Fruit fly (Drosophila melanogaster) whole organism, prepupa: ENCODE measurements around the gene svp.
A peak's percentile ranks its signal among the peaks of the same experiment; 100 is the strongest.

Source experiments
- Blimp-1 ChIP-seq: fragments of 200-800 bp; sonication (Bioruptor generic); optimal IDR thresholded peaks from 3 replicates; lab custom pipeline; 2017; ENCODE audit warnings: missing biosample characterization, missing genetic modification characterization, mild to moderate bottlenecking, moderate library complexity, missing genetic modification reagents
- CG10631 ChIP-seq: fragments of 200-800 bp; sonication (Bioruptor generic); optimal IDR thresholded peaks from 2 replicates; lab custom pipeline; 2016; ENCODE audit warnings: missing biosample characterization, missing genetic modification characterization
- CG10669 ChIP-seq: fragments of 200-800 bp; sonication (Bioruptor generic); optimal IDR thresholded peaks from 3 replicates; lab custom pipeline; 2018; ENCODE audit warnings: missing biosample characterization, mild to moderate bottlenecking, missing genetic modification characterization, moderate library complexity
- CG15336 ChIP-seq: fragments of 200-800 bp; sonication (Bioruptor generic); IDR thresholded peaks from 2 replicates; pipeline ENCODE4 v1.3.6; 2022; ENCODE audit warnings: missing biosample characterization, missing genetic modification characterization
- CG1621 ChIP-seq: fragments of 200-800 bp; sonication (Bioruptor generic); optimal IDR thresholded peaks from 3 replicates; lab custom pipeline; 2018; ENCODE audit warnings: missing biosample characterization, mild to moderate bottlenecking, missing genetic modification characterization
- CG3919 ChIP-seq: fragments of 200-800 bp; sonication (Bioruptor generic); optimal IDR thresholded peaks from 3 replicates; lab custom pipeline; 2016; ENCODE audit warnings: missing biosample characterization, missing genetic modification characterization
- CG4318 ChIP-seq: fragments of 200-800 bp; sonication (Bioruptor generic); optimal IDR thresholded peaks from 3 replicates; lab custom pipeline; 2017; ENCODE audit warnings: missing biosample characterization, mild to moderate bottlenecking, missing genetic modification characterization
- CG6276 ChIP-seq: fragments of 200-800 bp; sonication (Bioruptor generic); optimal IDR thresholded peaks from 2 replicates; lab custom pipeline; 2017; ENCODE audit warnings: missing biosample characterization, mild to moderate bottlenecking, missing genetic modification characterization
- CG6808 ChIP-seq: fragments of 200-800 bp; sonication (Bioruptor generic); optimal IDR thresholded peaks from 3 replicates; lab custom pipeline; 2017; ENCODE audit warnings: missing biosample characterization, missing genetic modification characterization, mild to moderate bottlenecking, moderate library complexity, missing genetic modification reagents
- CG7368 ChIP-seq: fragments of 200-800 bp; sonication (Bioruptor generic); optimal IDR thresholded peaks from 3 replicates; lab custom pipeline; 2016; ENCODE audit warnings: missing biosample characterization, missing genetic modification characterization
- CG8319 ChIP-seq: fragments of 200-800 bp; sonication (Bioruptor generic); optimal IDR thresholded peaks from 3 replicates; lab custom pipeline; 2016; ENCODE audit warnings: missing biosample characterization, missing genetic modification characterization
- CG8632 ChIP-seq: fragments of 200-800 bp; sonication (Bioruptor generic); optimal IDR thresholded peaks from 3 replicates; lab custom pipeline; 2016; ENCODE audit warnings: missing biosample characterization, missing genetic modification characterization
- Eip75B ChIP-seq: fragments of 200-800 bp; sonication (Bioruptor generic); optimal IDR thresholded peaks from 3 replicates; lab custom pipeline; 2016; ENCODE audit warnings: missing biosample characterization, missing genetic modification characterization
- Eip78C ChIP-seq: fragments of 200-800 bp; sonication (Bioruptor generic); peaks from one replicate; lab custom pipeline; 2016; ENCODE audit warnings: missing biosample characterization, missing genetic modification characterization
- Eip93F ChIP-seq: fragments of 200-800 bp; sonication (Bioruptor generic); optimal IDR thresholded peaks from 2 replicates; lab custom pipeline; 2016; ENCODE audit warnings: missing biosample characterization, mild to moderate bottlenecking, missing genetic modification characterization
- Lpt ChIP-seq: fragments of 200-800 bp; sonication (Bioruptor generic); optimal IDR thresholded peaks from 3 replicates; lab custom pipeline; 2016; ENCODE audit warnings: missing biosample characterization, missing genetic modification characterization
- Met ChIP-seq: fragments of 200-800 bp; sonication (Bioruptor generic); optimal IDR thresholded peaks from 3 replicates; lab custom pipeline; 2016; ENCODE audit warnings: missing biosample characterization, missing genetic modification characterization
- Smox ChIP-seq: fragments of 200-800 bp; sonication (Bioruptor generic); optimal IDR thresholded peaks from 3 replicates; lab custom pipeline; 2016; ENCODE audit warnings: missing biosample characterization, missing genetic modification characterization
- Sox102F ChIP-seq: fragments of 200-800 bp; sonication (Bioruptor generic); optimal IDR thresholded peaks from 2 replicates; lab custom pipeline; 2016; ENCODE audit warnings: missing biosample characterization, mild to moderate bottlenecking, missing genetic modification characterization
- Sox14 ChIP-seq: fragments of 200-800 bp; sonication (Bioruptor generic); optimal IDR thresholded peaks from 3 replicates; lab custom pipeline; 2016; ENCODE audit warnings: missing biosample characterization, missing genetic modification characterization
- Sox15 ChIP-seq: fragments of 200-800 bp; sonication (Bioruptor generic); optimal IDR thresholded peaks from 3 replicates; lab custom pipeline; 2016; ENCODE audit warnings: missing biosample characterization, missing genetic modification characterization
- acj6 ChIP-seq: fragments of 200-800 bp; sonication (Bioruptor generic); optimal IDR thresholded peaks from 3 replicates; lab custom pipeline; 2016; ENCODE audit warnings: missing biosample characterization, missing genetic modification characterization
- fd59A ChIP-seq: fragments of 200-800 bp; sonication (Bioruptor generic); optimal IDR thresholded peaks from 2 replicates; lab custom pipeline; 2017; ENCODE audit warnings: missing biosample characterization, mild to moderate bottlenecking, missing genetic modification characterization, missing genetic modification reagents
- fd85E ChIP-seq: fragments of 200-800 bp; sonication (Bioruptor generic); optimal IDR thresholded peaks from 3 replicates; lab custom pipeline; 2016; ENCODE audit warnings: missing biosample characterization, missing genetic modification characterization
- fkh ChIP-seq: fragments of 200-800 bp; sonication (Bioruptor generic); optimal IDR thresholded peaks from 3 replicates; lab custom pipeline; 2017; ENCODE audit warnings: missing biosample characterization, mild to moderate bottlenecking, missing genetic modification characterization, moderate library complexity
- net ChIP-seq: fragments of 200-800 bp; sonication (Bioruptor generic); optimal IDR thresholded peaks from 3 replicates; lab custom pipeline; 2016; ENCODE audit warnings: missing biosample characterization, missing genetic modification characterization
- salr ChIP-seq, 2 experiments: fragments of 200-800 bp; sonication (Bioruptor generic); optimal IDR thresholded peaks; 3 replicates each; lab custom pipeline; 2016 to 2018; ENCODE audit warnings: missing biosample characterization in 2 of 2, missing genetic modification characterization in 2 of 2, mild to moderate bottlenecking in 1 of 2
- spab ChIP-seq: fragments of 200-800 bp; sonication (Bioruptor generic); optimal IDR thresholded peaks from 2 replicates; lab custom pipeline; 2017; ENCODE audit warnings: missing biosample characterization, mild to moderate bottlenecking, missing genetic modification characterization, missing genetic modification reagents
- svp ChIP-seq: fragments of 200-800 bp; sonication (Bioruptor generic); peaks from one replicate; lab custom pipeline; 2016; ENCODE audit warnings: missing biosample characterization, missing genetic modification characterization

The svp gene

dm6 chr3R:12252457-12253065 is 6.0 kb upstream of the svp start:
- TF ChIP-seq Smox (GFP tag; lab: Kevin White, UChicago), result no peak
- TF ChIP-seq Eip93F, result no peak
- TF ChIP-seq salr (GFP tag; optimal IDR thresholded peaks at IDR 0.05; lab: Kevin White, UChicago), result no peak
- no peak for TF ChIP-seq Sox102F (GFP tag; lab: Kevin White, UChicago)

dm6 chr3R:12253887-12254286 is 4.7 kb upstream of the svp start, which contains the start of gene CG3942:
Gene CG3942 (plus strand): TSS chr3R:12254187.
- TF ChIP-seq Eip78C (GFP tag; lab: Kevin White, UChicago) (no peak), acj6 (no peak), CG10631 (GFP tag; lab: Kevin White, UChicago) (no peak), Eip75B (no peak), Sox14 (GFP tag; lab: Kevin White, UChicago) (no peak), CG3919 (GFP tag; lab: Kevin White, UChicago) (no peak), CG10669 (GFP tag; lab: Kevin White, UChicago) (no peak), Sox15 (GFP tag; lab: Kevin White, UChicago) (no peak), CG8632 (no peak), spab (GFP tag; lab: Kevin White, UChicago) (no peak)

- no peak for TF ChIP-seq fd85E (GFP tag; lab: Kevin White, UChicago)
- TF ChIP-seq net (GFP tag; lab: Kevin White, UChicago), result no peak
- TF ChIP-seq spab (GFP tag; lab: Kevin White, UChicago), result no peak
- no peak for TF ChIP-seq CG6808
- TF ChIP-seq Eip78C (GFP tag; lab: Kevin White, UChicago), result peak; percentile 58
- TF ChIP-seq svp (GFP tag; lab: Kevin White, UChicago), result peak; percentile 100
- TF ChIP-seq Smox (GFP tag; lab: Kevin White, UChicago), result no peak
- no peak for TF ChIP-seq CG6276 (GFP tag; lab: Kevin White, UChicago)
- no peak for TF ChIP-seq fd59A (GFP tag; lab: Kevin White, UChicago)
Observed at dm6 chr3R:12259013-12259412, 476 bp downstream of the svp start.

- TF ChIP-seq Blimp-1 (GFP tag; lab: Kevin White, UChicago) (no peak), fkh (GFP tag; lab: Kevin White, UChicago) (no peak)
- TF ChIP-seq, all 60 proteins: peak for 0
Observed at dm6 chr3R:12259819-12260218, 1.3 kb downstream of the svp start.

dm6 chr3R:12260669-12261068 is 2.1 kb downstream of the svp start, which contains the start of gene CG44038:
Gene CG44038 (plus strand): TSS chr3R:12260969.
- no peak for TF ChIP-seq Lpt
- TF ChIP-seq CG3919 (GFP tag; lab: Kevin White, UChicago), result no peak
- no peak for TF ChIP-seq CG7368 (GFP tag; lab: Kevin White, UChicago)

dm6 chr3R:12269889-12270403 is 11.4 kb downstream of the svp start:
- TF ChIP-seq Met (no peak), CG1621 (tag; lab: Kevin White, UChicago) (no peak), CG15336 (no peak), CG4318 (GFP tag; lab: Kevin White, UChicago) (no peak), CG7368 (GFP tag; lab: Kevin White, UChicago) (no peak), CG8319 (GFP tag; lab: Kevin White, UChicago) (no peak), svp (GFP tag; lab: Kevin White, UChicago) (peak; percentile 100)
